Fruit fly (Drosophila melanogaster) whole organism, embryonic: ENCODE results near the gene CG12010.

ENCODE experiments used
- Aef1 ChIP-seq: fragments of 200-800 bp; sonication (Bioruptor generic); IDR thresholded peaks from 3 replicates; pipeline ENCODE4 v1.3.6; 2022; ENCODE audit warnings: missing biosample characterization, missing genetic modification characterization
- Asciz ChIP-seq: fragments of 200-800 bp; sonication (Bioruptor generic); optimal IDR thresholded peaks from 2 replicates; lab custom pipeline; 2017; ENCODE audit warnings: missing biosample characterization, mild to moderate bottlenecking, missing genetic modification characterization, missing genetic modification reagents
- CG10366 ChIP-seq: fragments of 200-800 bp; sonication (Bioruptor generic); IDR thresholded peaks from 2 replicates; pipeline ENCODE4 v1.3.6; 2022; ENCODE audit warnings: missing biosample characterization, missing genetic modification characterization
- CG10462 ChIP-seq: fragments of 200-800 bp; sonication (Bioruptor generic); optimal IDR thresholded peaks from 2 replicates; lab custom pipeline; 2016; ENCODE audit warnings: missing biosample characterization, missing genetic modification characterization
- CG10654 ChIP-seq: fragments of 200-800 bp; sonication (Bioruptor generic); optimal IDR thresholded peaks from 2 replicates; lab custom pipeline; 2016; ENCODE audit warnings: missing biosample characterization, missing genetic modification characterization
- CG10959 ChIP-seq: fragments of 200-800 bp; sonication (Bioruptor generic); IDR thresholded peaks from 2 replicates; pipeline ENCODE4 v1.3.6; 2022; ENCODE audit warnings: missing biosample characterization, missing genetic modification characterization
- CG11456 ChIP-seq: fragments of 200-800 bp; sonication (Bioruptor generic); IDR thresholded peaks from 3 replicates; pipeline ENCODE4 v1.3.6; 2022; ENCODE audit warnings: missing biosample characterization, missing genetic modification characterization
- CG12104 ChIP-seq: fragments of 200-800 bp; sonication (Bioruptor generic); optimal IDR thresholded peaks from 3 replicates; lab custom pipeline; 2016; ENCODE audit warnings: missing biosample characterization, missing genetic modification characterization
- CG13296 ChIP-seq: fragments of 200-800 bp; sonication (Bioruptor generic); optimal IDR thresholded peaks from 3 replicates; lab custom pipeline; 2018; ENCODE audit warnings: missing biosample characterization, mild to moderate bottlenecking, missing genetic modification characterization
- CG15479 ChIP-seq: fragments of 200-800 bp; sonication (Bioruptor generic); optimal IDR thresholded peaks from 3 replicates; lab custom pipeline; 2019; ENCODE audit warnings: missing biosample characterization, mild to moderate bottlenecking, missing genetic modification characterization, moderate library complexity
- CG17186 ChIP-seq: fragments of 200-800 bp; sonication (Bioruptor generic); optimal IDR thresholded peaks from 3 replicates; lab custom pipeline; 2017; ENCODE audit warnings: missing biosample characterization, missing genetic modification reagents, missing genetic modification characterization
- CG17568 ChIP-seq: fragments of 200-800 bp; sonication (Bioruptor generic); optimal IDR thresholded peaks from 2 replicates; lab custom pipeline; 2018; ENCODE audit warnings: missing biosample characterization, mild to moderate bottlenecking, missing genetic modification characterization, moderate library complexity
- CG17829 ChIP-seq: fragments of 200-800 bp; optimal IDR thresholded peaks from 2 replicates; lab custom pipeline; 2019; ENCODE audit warnings: missing biosample characterization, mild to moderate bottlenecking, missing genetic modification characterization, moderate library complexity
- CG3281 ChIP-seq: fragments of 200-800 bp; sonication (Bioruptor generic); optimal IDR thresholded peaks from 3 replicates; lab custom pipeline; 2017; ENCODE audit warnings: missing biosample characterization, mild to moderate bottlenecking, missing genetic modification characterization
- CG3847 ChIP-seq: fragments of 200-800 bp; sonication (Bioruptor generic); IDR thresholded peaks from 2 replicates; pipeline ENCODE4 v1.3.6; 2022; ENCODE audit warnings: missing biosample characterization, missing genetic modification characterization
- CG42726 ChIP-seq: fragments of 200-800 bp; sonication (Bioruptor generic); IDR thresholded peaks from 2 replicates; pipeline ENCODE4 v1.3.6; 2022; ENCODE audit warnings: missing biosample characterization, missing genetic modification characterization; ENCODE audit not compliant: partially characterized antibody
- CG4360 ChIP-seq: fragments of 200-800 bp; sonication (Bioruptor generic); IDR thresholded peaks from 2 replicates; pipeline ENCODE4 v1.3.6; 2022; ENCODE audit warnings: missing biosample characterization, missing genetic modification characterization
- CG6689 ChIP-seq: fragments of 200-800 bp; sonication (Bioruptor generic); IDR thresholded peaks from 2 replicates; pipeline ENCODE4 v1.3.6; 2022; ENCODE audit warnings: missing biosample characterization, missing genetic modification characterization
- CG6791 ChIP-seq: fragments of 200-800 bp; sonication (Bioruptor generic); IDR thresholded peaks from 3 replicates; pipeline ENCODE4 v1.3.6; 2022; ENCODE audit warnings: missing biosample characterization, missing genetic modification characterization; ENCODE audit not compliant: partially characterized antibody
- CG7987 ChIP-seq: fragments of 200-800 bp; sonication (Bioruptor generic); optimal IDR thresholded peaks from 2 replicates; lab custom pipeline; 2018; ENCODE audit warnings: missing biosample characterization, mild to moderate bottlenecking, missing genetic modification characterization, moderate library complexity
- CkIIα-i1 ChIP-seq: fragments of 200-800 bp; sonication (Bioruptor generic); IDR thresholded peaks from 2 replicates; pipeline ENCODE4 v1.3.6; 2022; ENCODE audit warnings: missing biosample characterization, missing genetic modification characterization
- Dbx ChIP-seq: fragments of 200-800 bp; sonication (Bioruptor generic); IDR thresholded peaks from 3 replicates; pipeline ENCODE4 v1.3.6; 2022; ENCODE audit warnings: missing biosample characterization, missing genetic modification characterization
- Doc3 ChIP-seq: fragments of 200-800 bp; sonication (Bioruptor generic); IDR thresholded peaks from 3 replicates; pipeline ENCODE4 v1.3.6; 2022; ENCODE audit warnings: missing biosample characterization, missing genetic modification characterization; ENCODE audit not compliant: partially characterized antibody
- HLH4C ChIP-seq: fragments of 200-800 bp; sonication (Bioruptor generic); IDR thresholded peaks from 3 replicates; pipeline ENCODE4 v1.3.6; 2022; ENCODE audit warnings: missing biosample characterization, missing genetic modification characterization; ENCODE audit not compliant: partially characterized antibody
- Jarid2 ChIP-seq: fragments of 200-800 bp; sonication (Bioruptor generic); optimal IDR thresholded peaks from 3 replicates; lab custom pipeline; 2017; ENCODE audit warnings: mild to moderate bottlenecking, missing biosample characterization, missing genetic modification reagents, missing genetic modification characterization
- Kr ChIP-seq: fragments of 200-800 bp; sonication (Bioruptor generic); optimal IDR thresholded peaks from 2 replicates; lab custom pipeline; 2017; ENCODE audit warnings: missing biosample characterization, mild to moderate bottlenecking, missing genetic modification characterization
- Lpt ChIP-seq: fragments of >200 bp; optimal IDR thresholded peaks from 2 replicates; lab custom pipeline; 2018; ENCODE audit warnings: missing biosample characterization, missing genetic modification characterization
- MBD-R2 ChIP-seq: fragments of 200-800 bp; sonication (Bioruptor generic); IDR thresholded peaks from 2 replicates; pipeline ENCODE4 v1.3.6; 2022; ENCODE audit warnings: missing biosample characterization, missing genetic modification characterization
- MESR4 ChIP-seq: fragments of 200-800 bp; sonication (Bioruptor generic); optimal IDR thresholded peaks from 2 replicates; lab custom pipeline; 2018; ENCODE audit warnings: missing biosample characterization, mild to moderate bottlenecking, missing genetic modification characterization, moderate library complexity
- MTF-1 ChIP-seq: fragments of 200-800 bp; sonication (Bioruptor generic); optimal IDR thresholded peaks from 2 replicates; lab custom pipeline; 2018; ENCODE audit warnings: missing biosample characterization, mild to moderate bottlenecking, missing genetic modification characterization, borderline replicate concordance
- ase ChIP-seq: fragments of 200-800 bp; sonication (Bioruptor generic); IDR thresholded peaks from 3 replicates; pipeline ENCODE4 v1.3.6; 2022; ENCODE audit warnings: missing biosample characterization, missing genetic modification characterization
- ci ChIP-seq: fragments of 200-800 bp; sonication (Bioruptor generic); IDR thresholded peaks from 3 replicates; pipeline ENCODE4 v1.3.6; 2022; ENCODE audit warnings: missing biosample characterization, missing genetic modification characterization
- crc ChIP-seq: fragments of 200-800 bp; sonication (Bioruptor generic); optimal IDR thresholded peaks from 2 replicates; lab custom pipeline; 2016; ENCODE audit warnings: missing biosample characterization, missing genetic modification characterization
- grau ChIP-seq: fragments of 200-800 bp; optimal IDR thresholded peaks from 3 replicates; lab custom pipeline; 2019; ENCODE audit warnings: missing biosample characterization, mild to moderate bottlenecking, missing genetic modification characterization, moderate library complexity
- grn ChIP-seq: fragments of 200-800 bp; sonication (Bioruptor generic); optimal IDR thresholded peaks from 3 replicates; lab custom pipeline; 2017; ENCODE audit warnings: missing biosample characterization, missing genetic modification characterization
- gro ChIP-seq: fragments of 200-800 bp; sonication (Bioruptor generic); optimal IDR thresholded peaks from 2 replicates; lab custom pipeline; 2016; ENCODE audit warnings: missing biosample characterization, missing genetic modification characterization
- her ChIP-seq: fragments of 200-800 bp; sonication (Bioruptor generic); optimal IDR thresholded peaks from 2 replicates; lab custom pipeline; 2016; ENCODE audit warnings: missing biosample characterization, missing genetic modification characterization
- jumu ChIP-seq: fragments of 200-800 bp; sonication (Bioruptor generic); optimal IDR thresholded peaks from 3 replicates; lab custom pipeline; 2016; ENCODE audit warnings: missing biosample characterization, missing genetic modification characterization
- lab ChIP-seq: fragments of 200-800 bp; sonication (Bioruptor generic); optimal IDR thresholded peaks from 3 replicates; lab custom pipeline; 2017; ENCODE audit warnings: missing biosample characterization, missing genetic modification characterization, mild to moderate bottlenecking, moderate library complexity, missing genetic modification reagents
- lbe ChIP-seq: fragments of 200-800 bp; sonication (Bioruptor generic); optimal IDR thresholded peaks from 2 replicates; lab custom pipeline; 2016; ENCODE audit warnings: missing biosample characterization, mild to moderate bottlenecking, missing genetic modification characterization
- lmd ChIP-seq: fragments of 200-800 bp; sonication (Bioruptor generic); IDR thresholded peaks from 2 replicates; pipeline ENCODE4 v1.3.6; 2022; ENCODE audit warnings: missing biosample characterization, missing genetic modification characterization
- psq ChIP-seq: fragments of 200-800 bp; sonication (Bioruptor generic); optimal IDR thresholded peaks from 2 replicates; lab custom pipeline; 2017; ENCODE audit warnings: missing biosample characterization, missing genetic modification characterization
- ro ChIP-seq: fragments of 200-800 bp; sonication (Bioruptor generic); IDR thresholded peaks from 2 replicates; pipeline ENCODE4 v1.3.6; 2022; ENCODE audit warnings: missing biosample characterization, missing genetic modification characterization
- sens-2 ChIP-seq: fragments of 200-800 bp; sonication (Bioruptor generic); IDR thresholded peaks from 2 replicates; pipeline ENCODE4 v1.3.6; 2022; ENCODE audit warnings: missing biosample characterization, missing genetic modification characterization
- sisA ChIP-seq: fragments of 200-800 bp; sonication (Bioruptor generic); IDR thresholded peaks from 2 replicates; pipeline ENCODE4 v1.3.6; 2022; ENCODE audit warnings: missing biosample characterization, missing genetic modification characterization
- slp2 ChIP-seq: fragments of 200-800 bp; sonication (Bioruptor generic); optimal IDR thresholded peaks from 2 replicates; lab custom pipeline; 2016; ENCODE audit warnings: missing biosample characterization, missing genetic modification characterization
- tap ChIP-seq: fragments of 200-800 bp; optimal IDR thresholded peaks from 3 replicates; lab custom pipeline; 2019; ENCODE audit warnings: missing biosample characterization, mild to moderate bottlenecking, missing genetic modification characterization, moderate library complexity
- zf30C ChIP-seq: fragments of 200-800 bp; sonication (Bioruptor generic); optimal IDR thresholded peaks from 3 replicates; lab custom pipeline; 2018; ENCODE audit warnings: missing biosample characterization, mild to moderate bottlenecking, missing genetic modification characterization

Gene CG12010

DNA sequence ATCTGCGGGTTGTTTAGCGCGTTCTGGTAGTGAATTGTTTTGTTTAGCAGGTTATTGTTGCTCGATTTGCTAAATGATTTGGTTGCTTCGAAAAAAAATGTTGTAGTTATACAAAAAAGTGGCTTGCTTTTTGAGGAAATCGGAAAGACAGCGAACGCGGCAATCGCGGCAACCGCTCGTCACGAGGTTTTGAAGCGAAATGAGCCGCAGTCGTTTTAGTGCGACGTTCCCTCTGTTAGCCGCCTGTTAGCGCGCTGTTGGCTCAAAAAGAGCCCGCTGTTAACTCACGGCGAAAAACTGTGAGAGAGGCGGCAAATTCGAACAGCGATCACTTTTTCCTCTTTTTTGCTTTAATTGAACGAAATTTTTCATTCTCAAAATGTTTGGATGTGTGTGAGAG, 43.7 kb downstream of the CG12010 start (continued):
- no peak for TF ChIP-seq CG15479 (GFP tag; lab: Kevin White, UChicago)
- no peak for TF ChIP-seq ase (GFP tag; lab: Robert Waterston, UW)
- peak; percentile 48 for TF ChIP-seq CG7987
- TF ChIP-seq CG42726 (GFP tag; lab: Robert Waterston, UW): peak; percentile 49; the same call in 1 of the 2 replicates
- no peak for TF ChIP-seq MBD-R2 (GFP tag; lab: Robert Waterston, UW)
- TF ChIP-seq Kr (GFP tag; lab: Kevin White, UChicago): no peak
- no peak for TF ChIP-seq CG10654 (GFP tag; lab: Kevin White, UChicago)
- no peak for TF ChIP-seq CG3847 (GFP tag; lab: Robert Waterston, UW)
- TF ChIP-seq HLH4C (GFP tag; lab: Robert Waterston, UW): peak; percentile 31; the same call in 1 of the 3 replicates
- no peak for TF ChIP-seq psq (GFP tag; lab: Kevin White, UChicago)
- TF ChIP-seq slp2 (GFP tag; lab: Kevin White, UChicago): no peak
- no peak for TF ChIP-seq lbe (GFP tag; lab: Kevin White, UChicago)
- TF ChIP-seq CG10462: no peak
- no peak for TF ChIP-seq gro (GFP tag; lab: Kevin White, UChicago)
- TF ChIP-seq ro (GFP tag; lab: Robert Waterston, UW): no peak
- TF ChIP-seq MTF-1 (GFP tag; lab: Kevin White, UChicago): peak; percentile 57
- peak; percentile 14 for TF ChIP-seq CG17829 (tag; lab: Kevin White, UChicago)
- TF ChIP-seq crc (GFP tag; lab: Kevin White, UChicago): no peak
- TF ChIP-seq lab: no peak
- no peak for TF ChIP-seq sens-2 (GFP tag; lab: Robert Waterston, UW)
- peak; percentile 97 for TF ChIP-seq Jarid2 (GFP tag; lab: Kevin White, UChicago)
- 0 out of 3 replicates have a peak, but pooled peaks have one; percentile 32 for TF ChIP-seq Dbx (GFP tag; lab: Robert Waterston, UW)
- no peak for TF ChIP-seq grn (GFP tag; lab: Kevin White, UChicago)
- 0 out of 3 replicates have a peak, but pooled peaks have one; percentile 43 for TF ChIP-seq ci (GFP tag; lab: Robert Waterston, UW)
- peak; percentile 22 for TF ChIP-seq zf30C (GFP tag; lab: Kevin White, UChicago)
- TF ChIP-seq CkIIα-i1 (GFP tag; lab: Robert Waterston, UW): no peak
- peak; percentile 54; the same call in 2 of the 3 replicates for TF ChIP-seq CG6791 (GFP tag; lab: Robert Waterston, UW)
- peak; percentile 97 for TF ChIP-seq her (GFP tag; lab: Kevin White, UChicago)
- TF ChIP-seq CG10366 (GFP tag; lab: Robert Waterston, UW): no peak
- no peak for TF ChIP-seq Aef1 (GFP tag; lab: Robert Waterston, UW)
- no peak for TF ChIP-seq Asciz (GFP tag; lab: Kevin White, UChicago)
- TF ChIP-seq grau (tag; lab: Kevin White, UChicago): peak; percentile 13

dm6 chr3L:3418207-3419086, 44.4 kb downstream of the CG12010 start:
- peak; percentile 68; the same call in 1 of the 2 replicates for TF ChIP-seq sisA (GFP tag; lab: Robert Waterston, UW)
- TF ChIP-seq Lpt (GFP tag; lab: Kevin White, UChicago): no peak
- no peak for TF ChIP-seq Doc3
- TF ChIP-seq CG6689 (GFP tag; lab: Robert Waterston, UW): peak; percentile 74
- TF ChIP-seq tap (tag; lab: Kevin White, UChicago): peak; percentile 54
- peak; percentile 79 for TF ChIP-seq CG13296 (GFP tag; lab: Kevin White, UChicago)
- TF ChIP-seq grn (GFP tag; lab: Kevin White, UChicago): peak; percentile 18
- no peak for TF ChIP-seq MESR4 (GFP tag; lab: Kevin White, UChicago)
- TF ChIP-seq CG17186 (GFP tag; lab: Kevin White, UChicago): peak; percentile 9
- peak; percentile 87 for TF ChIP-seq lmd (GFP tag; lab: Robert Waterston, UW)
- peak; percentile 84 for TF ChIP-seq CG11456 (GFP tag; lab: Robert Waterston, UW)
- peak; percentile 44 for TF ChIP-seq jumu (GFP tag; lab: Kevin White, UChicago)
- TF ChIP-seq CG3847 (GFP tag; lab: Robert Waterston, UW): peak; percentile 80
- peak; percentile 69 for TF ChIP-seq CG3281 (GFP tag; lab: Kevin White, UChicago)
- TF ChIP-seq CG17568: peak; percentile 28
- no peak for TF ChIP-seq ro (GFP tag; lab: Robert Waterston, UW)
- no peak; the same call in 1 of the 2 replicates for TF ChIP-seq CG10959 (GFP tag; lab: Robert Waterston, UW)
- TF ChIP-seq CG12104 (GFP tag; lab: Kevin White, UChicago): peak; percentile 62
- peak; percentile 55 for TF ChIP-seq CG4360
